Worm (Caenorhabditis elegans) whole organism, L4 larva: ENCODE measurements around the gene tmem-218.

Source experiments
- D1046.2 ChIP-seq: fragments of 200-800 bp; sonication (Bioruptor generic); IDR thresholded peaks from 2 replicates; pipeline ENCODE4 v1.3.6; 2022; ENCODE audit warnings: missing genetic modification characterization, missing compliant biosample characterization
- F10B5.3 ChIP-seq: sonication (generic microtip); optimal IDR thresholded peaks from 2 replicates; lab custom pipeline; 2016; ENCODE audit warnings: mild to moderate bottlenecking, missing genetic modification characterization, missing compliant biosample characterization
- F26F4.8 ChIP-seq: fragments of 200-800 bp; sonication (Bioruptor generic); conservative IDR thresholded peaks from 2 replicates; pipeline ENCODE4 v1.3.6; 2022; ENCODE audit warnings: missing genetic modification characterization, missing compliant biosample characterization
- F37D6.2 ChIP-seq: sonication (generic microtip); optimal IDR thresholded peaks from 2 replicates; lab custom pipeline; 2016; ENCODE audit warnings: mild to moderate bottlenecking, missing genetic modification characterization, missing compliant biosample characterization
- F44E2.7 ChIP-seq: fragments of 200-800 bp; sonication (Bioruptor generic); IDR thresholded peaks from 2 replicates; pipeline ENCODE4 v2.1.2; 2022; ENCODE audit warnings: missing genetic modification characterization, missing compliant biosample characterization
- Y5F2A.4 ChIP-seq: fragments of 200-800 bp; sonication (Bioruptor generic); optimal IDR thresholded peaks from 2 replicates; lab custom pipeline; 2018; ENCODE audit warnings: mild to moderate bottlenecking, missing genetic modification characterization, missing compliant biosample characterization
- Y75B8A.6 ChIP-seq: fragments of 200-800 bp; sonication (Bioruptor generic); IDR thresholded peaks from 2 replicates; pipeline ENCODE4 v1.3.6; 2022; ENCODE audit warnings: missing genetic modification reagents, missing genetic modification characterization, missing compliant biosample characterization
- aha-1 ChIP-seq: fragments of 150-350 bp; peaks from one replicate; lab custom pipeline; 2014; ENCODE audit warnings: missing biosample characterization, missing genetic modification characterization
- arid-1 ChIP-seq: fragments of 200-800 bp; sonication (Bioruptor generic); conservative IDR thresholded peaks from 2 replicates; pipeline ENCODE4 v1.3.6; 2022; ENCODE audit warnings: missing genetic modification reagents, missing genetic modification characterization, missing compliant biosample characterization
- ceh-20 ChIP-seq: fragments of 200-800 bp; sonication (Bioruptor generic); IDR thresholded peaks from 2 replicates; pipeline ENCODE4 v1.3.6; 2022; ENCODE audit warnings: missing genetic modification reagents, missing genetic modification characterization, missing compliant biosample characterization
- ceh-32 ChIP-seq: sonication (generic microtip); optimal IDR thresholded peaks from 2 replicates; lab custom pipeline; 2016; ENCODE audit warnings: mild to moderate bottlenecking, missing genetic modification characterization, missing compliant biosample characterization; ENCODE audit not compliant: poor library complexity
- ces-1 ChIP-seq: fragments of 150-350 bp; sonication (generic microtip); optimal IDR thresholded peaks from 4 replicates; lab custom pipeline; 2014; ENCODE audit warnings: missing biosample characterization, missing genetic modification reagents, missing genetic modification characterization
- daf-16 ChIP-seq, 3 experiments: sonication (generic microtip); optimal IDR thresholded peaks; 2 replicates each; lab custom pipeline; 2016 to 2017; ENCODE audit warnings: missing genetic modification characterization in 3 of 3, missing genetic modification reagents in 3 of 3, mild to moderate bottlenecking in 2 of 3, missing compliant biosample characterization in 2 of 3, missing biosample characterization in 1 of 3, moderate library complexity in 1 of 3
- daf-19 ChIP-seq: fragments of 200-800 bp; sonication (Bioruptor generic); conservative IDR thresholded peaks from 2 replicates; pipeline ENCODE4 v1.3.6; 2022; ENCODE audit warnings: missing genetic modification characterization, missing compliant biosample characterization
- dmd-6 ChIP-seq: fragments of 200-800 bp; sonication (Bioruptor generic); IDR thresholded peaks from 2 replicates; pipeline ENCODE4 v1.3.6; 2022; ENCODE audit warnings: missing genetic modification reagents, missing genetic modification characterization, missing compliant biosample characterization
- dpl-1 ChIP-seq: fragments of 150-350 bp; optimal IDR thresholded peaks from 2 replicates; lab custom pipeline; 2014; ENCODE audit warnings: missing biosample characterization, missing genetic modification reagents, missing genetic modification characterization
- duxl-1 ChIP-seq: sonication (generic microtip); optimal IDR thresholded peaks from 2 replicates; lab custom pipeline; 2016; ENCODE audit warnings: mild to moderate bottlenecking, missing genetic modification characterization, moderate library complexity, missing compliant biosample characterization; ENCODE audit not compliant: poor library complexity
- egl-27 ChIP-seq: sonication (generic microtip); optimal IDR thresholded peaks from 3 replicates; lab custom pipeline; 2017; ENCODE audit warnings: missing biosample characterization, missing genetic modification reagents, missing genetic modification characterization
- egl-43 ChIP-seq: fragments of 200-800 bp; sonication (Bioruptor generic); IDR thresholded peaks from 2 replicates; pipeline ENCODE4 v1.3.6; 2022; ENCODE audit warnings: missing genetic modification reagents, missing genetic modification characterization, missing compliant biosample characterization
- hif-1 ChIP-seq, 2 experiments: sonication (generic microtip); optimal IDR thresholded peaks; 2 replicates each; lab custom pipeline; 2016 to 2017; ENCODE audit warnings: missing compliant biosample characterization in 2 of 2, missing genetic modification characterization in 2 of 2, missing genetic modification reagents in 2 of 2, missing genotype in 2 of 2, mild to moderate bottlenecking in 1 of 2
- hlh-11 ChIP-seq: fragments of 200-800 bp; sonication (Bioruptor generic); optimal IDR thresholded peaks from 2 replicates; lab custom pipeline; 2018; ENCODE audit warnings: mild to moderate bottlenecking, missing genetic modification characterization, missing compliant biosample characterization
- hlh-30 ChIP-seq: sonication (generic microtip); optimal IDR thresholded peaks from 2 replicates; lab custom pipeline; 2017; ENCODE audit warnings: antibody characterized with exemption, mild to moderate bottlenecking, missing genetic modification characterization, missing compliant biosample characterization; ENCODE audit not compliant: insufficient read depth
- hmg-1.1 ChIP-seq: fragments of 200-800 bp; sonication (Bioruptor generic); IDR thresholded peaks from 2 replicates; pipeline ENCODE4 v1.3.6; 2022; ENCODE audit warnings: missing genetic modification reagents, missing genetic modification characterization, missing compliant biosample characterization
- jun-1 ChIP-seq: fragments of 150-350 bp; optimal IDR thresholded peaks from 2 replicates; lab custom pipeline; 2014; ENCODE audit warnings: missing biosample characterization, missing genetic modification reagents, missing genetic modification characterization
- lin-13 ChIP-seq: fragments of 150-350 bp; optimal IDR thresholded peaks from 2 replicates; lab custom pipeline; 2014; ENCODE audit warnings: missing biosample characterization, missing genetic modification reagents, missing genetic modification characterization
- lin-29 ChIP-seq: fragments of 200-800 bp; sonication (Bioruptor generic); IDR thresholded peaks from 2 replicates; pipeline ENCODE4 v1.3.6; 2022; ENCODE audit warnings: missing genetic modification reagents, missing genetic modification characterization, missing compliant biosample characterization
- lin-38 ChIP-seq: fragments of 200-800 bp; sonication (Bioruptor generic); IDR thresholded peaks from 2 replicates; pipeline ENCODE4 v1.3.6; 2022; ENCODE audit warnings: missing genetic modification reagents, missing genetic modification characterization, missing compliant biosample characterization
- lin-39 ChIP-seq: fragments of 150-350 bp; optimal IDR thresholded peaks from 2 replicates; lab custom pipeline; 2014; ENCODE audit warnings: missing biosample characterization, missing genetic modification reagents, missing genetic modification characterization
- madf-5 ChIP-seq, 2 experiments: fragments of 200-800 bp; sonication (Bioruptor generic); IDR thresholded peaks; 2 replicates each; pipeline ENCODE4 v1.3.6; 2022; ENCODE audit warnings: missing compliant biosample characterization in 2 of 2, missing genetic modification characterization in 2 of 2
- mdt-29 ChIP-seq: fragments of 200-800 bp; sonication (Bioruptor generic); IDR thresholded peaks from 2 replicates; pipeline ENCODE4 v1.3.6; 2022; ENCODE audit warnings: missing genetic modification reagents, missing genetic modification characterization, missing compliant biosample characterization
- mxl-2 ChIP-seq: fragments of 200-800 bp; sonication (Bioruptor generic); conservative IDR thresholded peaks from 2 replicates; pipeline ENCODE4 v1.3.6; 2022; ENCODE audit warnings: missing genetic modification reagents, missing genetic modification characterization, missing compliant biosample characterization
- nhr-10 ChIP-seq: fragments of 150-350 bp; optimal IDR thresholded peaks from 2 replicates; lab custom pipeline; 2014; ENCODE audit warnings: missing biosample characterization, missing genetic modification characterization
- nhr-102 ChIP-seq: sonication (generic microtip); optimal IDR thresholded peaks from 2 replicates; lab custom pipeline; 2016; ENCODE audit warnings: mild to moderate bottlenecking, missing genetic modification characterization, moderate library complexity, missing compliant biosample characterization
- nhr-11 ChIP-seq: fragments of 150-350 bp; optimal IDR thresholded peaks from 2 replicates; lab custom pipeline; 2014; ENCODE audit warnings: missing biosample characterization, missing genetic modification characterization
- nhr-28 ChIP-seq: fragments of 150-350 bp; optimal IDR thresholded peaks from 2 replicates; lab custom pipeline; 2014; ENCODE audit warnings: missing biosample characterization, missing genetic modification characterization
- nhr-41 ChIP-seq: fragments of 200-800 bp; sonication (Bioruptor generic); IDR thresholded peaks from 2 replicates; pipeline ENCODE4 v1.3.6; 2022; ENCODE audit warnings: missing genetic modification reagents, missing genetic modification characterization, missing compliant biosample characterization
- nhr-48 ChIP-seq: sonication (generic microtip); optimal IDR thresholded peaks from 2 replicates; lab custom pipeline; 2016; ENCODE audit warnings: mild to moderate bottlenecking, missing genetic modification characterization, missing compliant biosample characterization
- nhr-6 ChIP-seq: fragments of 150-350 bp; optimal IDR thresholded peaks from 2 replicates; lab custom pipeline; 2014; ENCODE audit warnings: missing biosample characterization, missing genetic modification characterization
- nhr-77 ChIP-seq: fragments of 150-350 bp; optimal IDR thresholded peaks from 2 replicates; lab custom pipeline; 2014; ENCODE audit warnings: missing biosample characterization, missing genetic modification characterization
- pha-4 ChIP-seq, 2 experiments: fragments of 150-350 bp in 1 of 2; fragments of 200-800 bp in 1 of 2; sonication (Bioruptor generic) in 1 of 2; IDR thresholded peaks in 1 of 2; optimal IDR thresholded peaks in 1 of 2; 2 replicates each; pipeline versions ENCODE4 v1.3.6 to Lab custom; 2014 to 2022; ENCODE audit warnings: missing genetic modification characterization in 2 of 2, missing genetic modification reagents in 2 of 2, missing biosample characterization in 1 of 2, missing compliant biosample characterization in 1 of 2
- pqm-1 ChIP-seq: sonication (generic microtip); optimal IDR thresholded peaks from 2 replicates; lab custom pipeline; 2017; ENCODE audit warnings: missing biosample characterization, missing genetic modification characterization
- saeg-2 ChIP-seq: fragments of 200-800 bp; sonication (Bioruptor generic); IDR thresholded peaks from 2 replicates; pipeline ENCODE4 v1.3.6; 2022; ENCODE audit warnings: missing genetic modification reagents, missing genetic modification characterization, missing compliant biosample characterization
- sdz-12 ChIP-seq: fragments of 200-800 bp; sonication (Bioruptor generic); optimal IDR thresholded peaks from 2 replicates; lab custom pipeline; 2018; ENCODE audit warnings: mild to moderate bottlenecking, missing genetic modification characterization, missing compliant biosample characterization
- snpc-1.2 ChIP-seq: fragments of 200-800 bp; sonication (Bioruptor generic); IDR thresholded peaks from 2 replicates; pipeline ENCODE4 v1.3.6; 2022; ENCODE audit warnings: missing genetic modification reagents, missing genetic modification characterization, missing compliant biosample characterization
- snpc-4 ChIP-seq: fragments of 150-350 bp; optimal IDR thresholded peaks from 2 replicates; lab custom pipeline; 2014; ENCODE audit warnings: missing biosample characterization, missing genetic modification characterization
- tra-1 ChIP-seq: fragments of 200-800 bp; sonication (Bioruptor generic); IDR thresholded peaks from 2 replicates; pipeline ENCODE4 v1.3.6; 2022; ENCODE audit warnings: missing genetic modification reagents, missing genetic modification characterization, missing compliant biosample characterization
- vab-7 ChIP-seq: fragments of 200-800 bp; sonication (Bioruptor generic); IDR thresholded peaks from 2 replicates; pipeline ENCODE4 v1.3.6; 2022; ENCODE audit warnings: missing genetic modification reagents, missing genetic modification characterization, missing compliant biosample characterization
- zfp-3 ChIP-seq: fragments of 200-800 bp; sonication (Bioruptor generic); conservative IDR thresholded peaks from 2 replicates; pipeline ENCODE4 v1.3.6; 2022; ENCODE audit warnings: missing genetic modification reagents, missing genetic modification characterization, missing compliant biosample characterization

The tmem-218 gene

DNA sequence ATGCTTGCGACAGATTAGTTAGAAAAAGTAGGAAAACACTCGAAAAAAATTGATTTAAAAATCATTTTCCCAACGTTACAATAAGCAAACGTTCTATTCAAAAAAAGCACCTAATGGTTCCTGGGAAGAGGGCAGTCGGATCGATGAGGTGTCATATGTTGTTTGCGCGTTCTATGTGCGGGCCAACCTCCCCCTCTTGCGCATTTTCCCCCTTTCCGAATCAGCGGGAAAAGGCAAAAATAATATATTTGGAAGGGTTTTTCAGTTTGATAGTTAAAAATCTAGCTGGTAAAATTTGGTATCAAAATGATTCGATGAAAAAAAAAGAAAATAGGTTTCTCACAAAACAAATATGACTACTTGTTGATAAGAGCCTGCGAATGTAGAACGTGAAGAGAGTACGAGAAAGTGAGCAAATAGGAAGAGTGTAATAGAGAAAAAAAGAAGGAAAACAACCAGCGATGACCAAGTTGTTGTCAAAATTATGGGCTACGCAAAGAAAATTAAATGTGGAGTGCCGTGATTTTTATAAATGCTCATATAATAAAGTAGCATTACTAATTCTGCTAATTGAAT is 39.0 kb upstream of the tmem-218 start (continued):
- peak; percentile 16 for TF ChIP-seq nhr-28 (tag; lab: Kevin White, UChicago)
- no peak for TF ChIP-seq Y5F2A.4 (GFP tag; lab: Kevin White, UChicago)
- TF ChIP-seq mxl-2 (GFP tag; lab: Robert Waterston, UW), result no peak
- peak in 1 of 2 experiments; percentile 47 for TF ChIP-seq hif-1 (tag; optimal IDR thresholded peaks at IDR 0.05; lab: Kevin White, UChicago)
- TF ChIP-seq F37D6.2 (tag; lab: Kevin White, UChicago), result peak; percentile 3
- TF ChIP-seq ceh-20 (GFP tag; lab: Robert Waterston, UW), result peak; percentile 26; the same call in 1 of the 2 replicates
- TF ChIP-seq nhr-6 (tag; lab: Kevin White, UChicago), result no peak
- TF ChIP-seq duxl-1 (tag; lab: Kevin White, UChicago), result no peak
- TF ChIP-seq F10B5.3 (tag; lab: Kevin White, UChicago), result no peak
- peak; percentile 38 for TF ChIP-seq nhr-11 (tag; lab: Kevin White, UChicago)
- no peak for TF ChIP-seq D1046.2
- TF ChIP-seq daf-19 (GFP tag; lab: Robert Waterston, UW), result no peak
- TF ChIP-seq dpl-1 (GFP tag; lab: Kevin White, UChicago), result peak; percentile 70
- no peak for TF ChIP-seq nhr-10 (tag; lab: Kevin White, UChicago)
- TF ChIP-seq arid-1 (GFP tag; lab: Robert Waterston, UW), result no peak
- no peak for TF ChIP-seq nhr-41
- no peak for TF ChIP-seq vab-7 (GFP tag; lab: Robert Waterston, UW)
- no peak for TF ChIP-seq aha-1
- no peak for TF ChIP-seq nhr-102 (tag; lab: Kevin White, UChicago)
- TF ChIP-seq pqm-1 (tag; lab: Kevin White, UChicago), result peak; percentile 4
- no peak for TF ChIP-seq egl-27
- TF ChIP-seq hlh-30 (tag; lab: Kevin White, UChicago), result peak; percentile 93
- no peak for TF ChIP-seq lin-29
- TF ChIP-seq zfp-3, result no peak
- TF ChIP-seq ceh-32, result no peak
- no peak for TF ChIP-seq jun-1
- 0 out of 2 replicates have a peak, but pooled peaks have one; percentile 22 for TF ChIP-seq egl-43 (GFP tag; lab: Robert Waterston, UW)
- peak; percentile 8 for TF ChIP-seq nhr-77 (tag; lab: Kevin White, UChicago)
- TF ChIP-seq ces-1 (GFP tag; lab: Kevin White, UChicago), result no peak
- peak; percentile 24 for TF ChIP-seq nhr-48
- TF ChIP-seq sdz-12, result no peak
- no peak for TF ChIP-seq saeg-2 (GFP tag; lab: Robert Waterston, UW)
- TF ChIP-seq, all 104 proteins: peak for 27

DNA sequence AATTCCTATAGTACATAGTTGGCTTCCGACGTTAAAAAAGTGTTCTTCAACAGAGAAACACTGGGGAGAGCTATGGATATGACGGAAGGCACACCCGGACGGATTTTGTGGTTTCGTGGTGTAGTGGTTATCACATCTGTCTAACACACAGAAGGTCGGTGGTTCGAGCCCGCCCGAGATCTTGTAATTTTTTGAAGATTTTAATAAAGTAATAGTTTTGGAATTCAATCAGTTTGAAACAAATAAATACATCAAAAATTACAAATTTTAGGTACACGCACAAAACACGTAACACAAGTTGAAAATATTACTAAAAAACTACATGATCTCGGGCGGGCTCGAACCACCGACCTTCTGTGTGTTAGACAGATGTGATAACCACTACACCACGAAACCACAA is 38.3 kb upstream of the tmem-218 start:
- TF ChIP-seq nhr-48, result no peak
- peak; percentile 71; the same call in 1 of the 2 replicates for TF ChIP-seq F26F4.8 (GFP tag; lab: Robert Waterston, UW)
- no peak for TF ChIP-seq hlh-11 (tag; lab: Kevin White, UChicago)
- 0 out of 2 replicates have a peak, but pooled peaks have one; percentile 54 for TF ChIP-seq tra-1 (GFP tag; lab: Robert Waterston, UW)
- peak in 1 of 2 experiments; percentile 6 for TF ChIP-seq daf-16 (GFP tag; optimal IDR thresholded peaks at IDR 0.05; lab: Kevin White, UChicago)
- TF ChIP-seq daf-16 (tag; optimal IDR thresholded peaks at IDR 0.05; lab: Kevin White, UChicago), result peak; percentile 27
- no peak; the same call in 1 of the 2 replicates for TF ChIP-seq lin-38
- no peak for TF ChIP-seq lin-39 (tag; lab: Kevin White, UChicago)
- 0 out of 2 replicates have a peak, but pooled peaks have one; percentile 8 for TF ChIP-seq arid-1 (GFP tag; lab: Robert Waterston, UW)
- peak; percentile 73; the same call in 1 of the 2 replicates for TF ChIP-seq hmg-1.1 (GFP tag; lab: Robert Waterston, UW)
- peak; percentile 44 for TF ChIP-seq lin-13 (GFP tag; lab: Kevin White, UChicago)
- 0 out of 2 replicates have a peak, but pooled peaks have one; percentile 26 for TF ChIP-seq ceh-20 (GFP tag; lab: Robert Waterston, UW)
- no peak; the same call in 1 of the 2 replicates for TF ChIP-seq snpc-1.2 (GFP tag; lab: Robert Waterston, UW)
- no peak for TF ChIP-seq hif-1 (tag; optimal IDR thresholded peaks at IDR 0.05; lab: Kevin White, UChicago)
- 0 out of 2 replicates have a peak, but pooled peaks have one; percentile 28 for TF ChIP-seq Y75B8A.6
- no peak for TF ChIP-seq snpc-4
- no peak for TF ChIP-seq ceh-32
- peak; percentile 43 for TF ChIP-seq dmd-6 (GFP tag; lab: Robert Waterston, UW)
- TF ChIP-seq F44E2.7 (GFP tag; lab: Robert Waterston, UW), result peak; percentile 64; the same call in 1 of the 2 replicates
- TF ChIP-seq mdt-29 (GFP tag; lab: Robert Waterston, UW), result peak; percentile 73; the same call in 1 of the 2 replicates
- 0 out of 4 replicates have a peak, but pooled peaks of 1 of the 2 experiments have one; percentile 58 for TF ChIP-seq madf-5 (GFP tag; IDR thresholded peaks at IDR 0.05; lab: Robert Waterston, UW)
- peak; percentile 72; the same call in 1 of the 2 replicates for TF ChIP-seq pha-4 (GFP tag; IDR thresholded peaks at IDR 0.05; lab: Robert Waterston, UW)
- TF ChIP-seq pha-4 (tag; optimal IDR thresholded peaks at IDR 0.05; lab: Kevin White, UChicago), result no peak
